Fruit fly (Drosophila melanogaster) whole organism, embryonic: Measurements from ENCODE around the gene CG32032.

Experiments
- Bgb ChIP-seq: fragments of 200-800 bp; sonication (Bioruptor generic); IDR thresholded peaks from 2 replicates; pipeline ENCODE4 v1.3.6; 2022; ENCODE audit warnings: missing biosample characterization, missing genetic modification characterization; ENCODE audit not compliant: partially characterized antibody
- CG10209 ChIP-seq: fragments of 200-800 bp; sonication (Bioruptor generic); optimal IDR thresholded peaks from 3 replicates; lab custom pipeline; 2017; ENCODE audit warnings: missing biosample characterization, mild to moderate bottlenecking, missing genetic modification characterization, missing genetic modification reagents
- CG10431 ChIP-seq: fragments of 200-800 bp; sonication (Bioruptor generic); optimal IDR thresholded peaks from 3 replicates; lab custom pipeline; 2018; ENCODE audit warnings: missing biosample characterization, mild to moderate bottlenecking, missing genetic modification characterization
- CG10565 ChIP-seq: fragments of 200-800 bp; sonication (Bioruptor generic); optimal IDR thresholded peaks from 3 replicates; lab custom pipeline; 2016; ENCODE audit warnings: missing biosample characterization, mild to moderate bottlenecking, missing genetic modification characterization
- CG14860 ChIP-seq: fragments of 200-800 bp; sonication (Bioruptor generic); IDR thresholded peaks from 3 replicates; pipeline ENCODE4 v1.3.6; 2022; ENCODE audit warnings: missing biosample characterization, missing genetic modification characterization; ENCODE audit not compliant: partially characterized antibody
- CG15514 ChIP-seq: fragments of 200-800 bp; sonication (Bioruptor generic); optimal IDR thresholded peaks from 3 replicates; lab custom pipeline; 2017; ENCODE audit warnings: missing biosample characterization, missing genetic modification characterization, mild to moderate bottlenecking, moderate library complexity, missing genetic modification reagents
- CG15601 ChIP-seq: fragments of 200-800 bp; sonication (Bioruptor generic); optimal IDR thresholded peaks from 3 replicates; lab custom pipeline; 2019; ENCODE audit warnings: missing biosample characterization, mild to moderate bottlenecking, missing genetic modification characterization, moderate library complexity
- CG2678 ChIP-seq: fragments of 200-800 bp; sonication (Bioruptor generic); optimal IDR thresholded peaks from 3 replicates; lab custom pipeline; 2019; ENCODE audit warnings: missing biosample characterization, mild to moderate bottlenecking, missing genetic modification characterization, moderate library complexity
- CG32532 ChIP-seq: fragments of 200-800 bp; sonication (Bioruptor generic); IDR thresholded peaks from 2 replicates; pipeline ENCODE4 v1.3.6; 2022; ENCODE audit warnings: missing biosample characterization, missing genetic modification characterization
- CG4328 ChIP-seq: fragments of 200-800 bp; sonication (Bioruptor generic); optimal IDR thresholded peaks from 3 replicates; lab custom pipeline; 2017; ENCODE audit warnings: missing biosample characterization, missing genetic modification reagents, missing genetic modification characterization
- CG6689 ChIP-seq: fragments of 200-800 bp; sonication (Bioruptor generic); IDR thresholded peaks from 2 replicates; pipeline ENCODE4 v1.3.6; 2022; ENCODE audit warnings: missing biosample characterization, missing genetic modification characterization
- CG6791 ChIP-seq: fragments of 200-800 bp; sonication (Bioruptor generic); IDR thresholded peaks from 3 replicates; pipeline ENCODE4 v1.3.6; 2022; ENCODE audit warnings: missing biosample characterization, missing genetic modification characterization; ENCODE audit not compliant: partially characterized antibody
- CG6854 ChIP-seq: fragments of 200-800 bp; sonication (Bioruptor generic); optimal IDR thresholded peaks from 3 replicates; lab custom pipeline; 2017; ENCODE audit warnings: missing biosample characterization, mild to moderate bottlenecking, missing genetic modification characterization
- CG8290 ChIP-seq, 3 experiments: fragments of 200-800 bp; sonication (Bioruptor generic); optimal IDR thresholded peaks; 2 replicates each; lab custom pipeline; 2016 to 2019; ENCODE audit warnings: missing biosample characterization in 3 of 3, missing genetic modification characterization in 3 of 3, mild to moderate bottlenecking in 2 of 3, moderate library complexity in 1 of 3
- CG8359 ChIP-seq: fragments of 200-800 bp; sonication (Bioruptor generic); optimal IDR thresholded peaks from 2 replicates; lab custom pipeline; 2017; ENCODE audit warnings: missing biosample characterization, mild to moderate bottlenecking, missing genetic modification characterization, borderline replicate concordance
- CTCF ChIP-seq: fragments of 200-800 bp; sonication (Bioruptor generic); optimal IDR thresholded peaks from 2 replicates; lab custom pipeline; 2017; ENCODE audit warnings: missing biosample characterization, mild to moderate bottlenecking, missing genetic modification characterization, moderate library complexity
- E2f2 ChIP-seq: fragments of 200-800 bp; sonication (Bioruptor generic); IDR thresholded peaks from 2 replicates; pipeline ENCODE4 v1.3.6; 2022; ENCODE audit warnings: missing biosample characterization, missing genetic modification characterization
- Jarid2 ChIP-seq: fragments of 200-800 bp; sonication (Bioruptor generic); optimal IDR thresholded peaks from 3 replicates; lab custom pipeline; 2017; ENCODE audit warnings: mild to moderate bottlenecking, missing biosample characterization, missing genetic modification reagents, missing genetic modification characterization
- Lim3 ChIP-seq: fragments of 200-800 bp; sonication (Bioruptor generic); IDR thresholded peaks from 2 replicates; pipeline ENCODE4 v1.3.6; 2022; ENCODE audit warnings: missing biosample characterization, missing genetic modification characterization
- MESR4 ChIP-seq: fragments of 200-800 bp; sonication (Bioruptor generic); optimal IDR thresholded peaks from 2 replicates; lab custom pipeline; 2018; ENCODE audit warnings: missing biosample characterization, mild to moderate bottlenecking, missing genetic modification characterization, moderate library complexity
- Med ChIP-seq: fragments of 200-800 bp; sonication (Bioruptor generic); peaks from one replicate; lab custom pipeline; 2016; ENCODE audit warnings: missing biosample characterization, missing genetic modification characterization, mild to moderate bottlenecking, inconsistent platforms, moderate library complexity
- Mes4 ChIP-seq: fragments of 200-800 bp; sonication (Bioruptor generic); optimal IDR thresholded peaks from 2 replicates; lab custom pipeline; 2016; ENCODE audit warnings: missing biosample characterization, missing genetic modification characterization
- NFAT ChIP-seq: fragments of 200-800 bp; sonication (Bioruptor generic); IDR thresholded peaks from 2 replicates; pipeline ENCODE4 v1.3.6; 2022; ENCODE audit warnings: missing biosample characterization, missing genetic modification characterization
- Neu2 ChIP-seq: fragments of 200-800 bp; sonication (Bioruptor generic); optimal IDR thresholded peaks from 3 replicates; lab custom pipeline; 2016; ENCODE audit warnings: missing biosample characterization, missing genetic modification characterization, borderline replicate concordance
- Oli ChIP-seq: fragments of 200-800 bp; sonication (Bioruptor generic); optimal IDR thresholded peaks from 2 replicates; lab custom pipeline; 2018; ENCODE audit warnings: missing biosample characterization, mild to moderate bottlenecking, missing genetic modification characterization, moderate library complexity
- Pdp1 ChIP-seq, 2 experiments: fragments of 200-800 bp; sonication (Bioruptor generic); optimal IDR thresholded peaks; 3 replicates each; lab custom pipeline; 2016; ENCODE audit warnings: missing biosample characterization in 2 of 2, missing genetic modification characterization in 2 of 2, mild to moderate bottlenecking in 1 of 2, moderate library complexity in 1 of 2
- Rx ChIP-seq: fragments of 200-800 bp; sonication (Bioruptor generic); IDR thresholded peaks from 2 replicates; pipeline ENCODE4 v1.3.6; 2022; ENCODE audit warnings: missing biosample characterization, missing genetic modification characterization
- Sox100B ChIP-seq: fragments of 200-800 bp; sonication (Bioruptor generic); optimal IDR thresholded peaks from 3 replicates; lab custom pipeline; 2018; ENCODE audit warnings: missing biosample characterization, mild to moderate bottlenecking, missing genetic modification characterization
- Usf ChIP-seq: fragments of 200-800 bp; sonication (Bioruptor generic); optimal IDR thresholded peaks from 2 replicates; lab custom pipeline; 2017; ENCODE audit warnings: missing genotype, missing biosample characterization, missing genetic modification characterization
- amos ChIP-seq: fragments of 200-800 bp; sonication (Bioruptor generic); IDR thresholded peaks from 2 replicates; pipeline ENCODE4 v1.3.6; 2022; ENCODE audit warnings: missing biosample characterization, missing genetic modification characterization; ENCODE audit not compliant: partially characterized antibody
- bsh ChIP-seq, 2 experiments: fragments of 200-800 bp; sonication (Bioruptor generic); optimal IDR thresholded peaks; 2 replicates each; lab custom pipeline; 2017 to 2018; ENCODE audit warnings: mild to moderate bottlenecking in 2 of 2, missing biosample characterization in 2 of 2, missing genetic modification characterization in 2 of 2, moderate library complexity in 1 of 2
- btn ChIP-seq: fragments of 200-800 bp; sonication (Bioruptor generic); optimal IDR thresholded peaks from 2 replicates; lab custom pipeline; 2016; ENCODE audit warnings: missing biosample characterization, missing genetic modification characterization
- cg ChIP-seq: fragments of 200-800 bp; sonication (Bioruptor generic); optimal IDR thresholded peaks from 3 replicates; lab custom pipeline; 2019; ENCODE audit warnings: missing biosample characterization, mild to moderate bottlenecking, missing genetic modification characterization, moderate library complexity
- chm ChIP-seq: fragments of 200-800 bp; sonication (Bioruptor generic); IDR thresholded peaks from 2 replicates; pipeline ENCODE4 v1.3.6; 2022; ENCODE audit warnings: missing biosample characterization, missing genetic modification characterization
- jigr1 ChIP-seq: fragments of 200-800 bp; sonication (Bioruptor generic); IDR thresholded peaks from 3 replicates; pipeline ENCODE4 v1.3.6; 2022; ENCODE audit warnings: missing biosample characterization, missing genetic modification characterization
- kni ChIP-seq: fragments of 200-800 bp; sonication (Bioruptor generic); optimal IDR thresholded peaks from 3 replicates; lab custom pipeline; 2017; ENCODE audit warnings: mild to moderate bottlenecking, missing biosample characterization, missing genetic modification reagents, missing genetic modification characterization
- nom ChIP-seq: fragments of 200-800 bp; sonication (Bioruptor generic); optimal IDR thresholded peaks from 2 replicates; lab custom pipeline; 2017; ENCODE audit warnings: missing biosample characterization, missing genetic modification characterization, mild to moderate bottlenecking, moderate library complexity, missing genetic modification reagents
- org-1 ChIP-seq: fragments of 200-800 bp; sonication (Bioruptor generic); optimal IDR thresholded peaks from 2 replicates; lab custom pipeline; 2017; ENCODE audit warnings: missing biosample characterization, missing genetic modification characterization
- ro ChIP-seq: fragments of 200-800 bp; sonication (Bioruptor generic); IDR thresholded peaks from 2 replicates; pipeline ENCODE4 v1.3.6; 2022; ENCODE audit warnings: missing biosample characterization, missing genetic modification characterization
- sens ChIP-seq: fragments of 200-800 bp; sonication (Bioruptor generic); peaks from one replicate; lab custom pipeline; 2016; ENCODE audit warnings: missing biosample characterization, missing genetic modification characterization
- sqz ChIP-seq: fragments of 200-800 bp; sonication (Bioruptor generic); optimal IDR thresholded peaks from 3 replicates; lab custom pipeline; 2018; ENCODE audit warnings: missing biosample characterization, mild to moderate bottlenecking, missing genetic modification characterization
- tin ChIP-seq: fragments of 200-800 bp; sonication (Bioruptor generic); optimal IDR thresholded peaks from 3 replicates; lab custom pipeline; 2016; ENCODE audit warnings: missing biosample characterization, missing genetic modification characterization

Gene CG32032

dm6 chr3L:9124923-9125260 is 32.0 kb downstream of the CG32032 start:
- TF ChIP-seq CG2678 = no peak
- no peak for TF ChIP-seq CG32532 (GFP tag; lab: Robert Waterston, UW)
- TF ChIP-seq sqz = peak; percentile 66
- TF ChIP-seq nom (GFP tag; lab: Kevin White, UChicago) = no peak
- TF ChIP-seq Neu2 = no peak
- TF ChIP-seq CG10565 (GFP tag; lab: Kevin White, UChicago) = no peak
- TF ChIP-seq Usf (GFP tag; lab: Kevin White, UChicago) = no peak
- TF ChIP-seq Med (GFP tag; lab: Kevin White, UChicago) = peak; percentile 64
- TF ChIP-seq bsh (GFP tag; optimal IDR thresholded peaks at IDR 0.05; lab: Kevin White, UChicago) = no peak
- no peak for TF ChIP-seq Oli (tag; lab: Kevin White, UChicago)
- no peak for TF ChIP-seq CG4328 (GFP tag; lab: Kevin White, UChicago)
- no peak for TF ChIP-seq tin (GFP tag; lab: Kevin White, UChicago)
- TF ChIP-seq Sox100B (GFP tag; lab: Kevin White, UChicago) = no peak
- TF ChIP-seq CG10209 (GFP tag; lab: Kevin White, UChicago) = no peak
- TF ChIP-seq Jarid2 = peak; percentile 86
- TF ChIP-seq CG15601 = no peak
- 0 out of 2 replicates have a peak, but pooled peaks have one; percentile 31 for TF ChIP-seq chm (GFP tag; lab: Robert Waterston, UW)
- no peak for TF ChIP-seq Lim3
- TF ChIP-seq CG6791 (GFP tag; lab: Robert Waterston, UW) = 0 out of 3 replicates have a peak, but pooled peaks have one; percentile 53
- peak; percentile 5 for TF ChIP-seq kni
- no peak for TF ChIP-seq jigr1 (GFP tag; lab: Robert Waterston, UW)
- TF ChIP-seq btn = no peak
- no peak for TF ChIP-seq MESR4 (GFP tag; lab: Kevin White, UChicago)
- TF ChIP-seq Pdp1 (GFP tag; optimal IDR thresholded peaks at IDR 0.05; lab: Kevin White, UChicago) = peak in 1 of 2 experiments; percentile 74
- 0 out of 3 replicates have a peak, but pooled peaks have one; percentile 8 for TF ChIP-seq CG14860
- no peak for TF ChIP-seq CG6854
- peak; percentile 48 for TF ChIP-seq cg (GFP tag; lab: Kevin White, UChicago)
- peak; percentile 5 for TF ChIP-seq CG10431 (GFP tag; lab: Kevin White, UChicago)
- TF ChIP-seq org-1 = no peak
- no peak for TF ChIP-seq ro
- no peak for TF ChIP-seq NFAT
- 0 out of 2 replicates have a peak, but pooled peaks have one; percentile 3 for TF ChIP-seq E2f2 (GFP tag; lab: Robert Waterston, UW)
- TF ChIP-seq CG8290 (GFP tag; optimal IDR thresholded peaks at IDR 0.05; lab: Kevin White, UChicago) = peak; percentile 7
- no peak for TF ChIP-seq CG8290 (tag; optimal IDR thresholded peaks at IDR 0.05; lab: Kevin White, UChicago)
- TF ChIP-seq sens (GFP tag; lab: Kevin White, UChicago) = no peak
- 0 out of 2 replicates have a peak, but pooled peaks have one; percentile 8 for TF ChIP-seq CG6689 (GFP tag; lab: Robert Waterston, UW)
- peak; percentile 36; the same call in 1 of the 2 replicates for TF ChIP-seq Bgb (GFP tag; lab: Robert Waterston, UW)
- peak; percentile 8 for TF ChIP-seq CG15514 (GFP tag; lab: Kevin White, UChicago)
- peak; percentile 10; the same call in 1 of the 2 replicates for TF ChIP-seq amos (GFP tag; lab: Robert Waterston, UW)
- no peak for TF ChIP-seq Rx (GFP tag; lab: Robert Waterston, UW)
- peak; percentile 70 for TF ChIP-seq CG8359 (GFP tag; lab: Kevin White, UChicago)
- peak; percentile 13 for TF ChIP-seq CTCF (GFP tag; lab: Kevin White, UChicago)
- TF ChIP-seq Mes4 (GFP tag; lab: Kevin White, UChicago) = no peak
